Fruit fly (Drosophila melanogaster) whole organism, pupa: ENCODE data around the gene eIF2Bbeta.

Experiments used
- CG13204 ChIP-seq: fragments of 200-800 bp; sonication (Bioruptor generic); optimal IDR thresholded peaks from 2 replicates; lab custom pipeline; 2018; ENCODE audit warnings: missing biosample characterization, mild to moderate bottlenecking, missing genetic modification characterization, moderate library complexity
- CG15710 ChIP-seq: fragments of 200-800 bp; sonication (Bioruptor generic); optimal IDR thresholded peaks from 2 replicates; lab custom pipeline; 2018; ENCODE audit warnings: missing biosample characterization, mild to moderate bottlenecking, missing genetic modification characterization, moderate library complexity
- CG4496 ChIP-seq: fragments of 200-800 bp; sonication (Bioruptor generic); IDR thresholded peaks from 3 replicates; pipeline ENCODE4 v1.3.6; 2022; ENCODE audit warnings: missing biosample characterization, missing genetic modification characterization
- CG9948 ChIP-seq: fragments of 200-800 bp; sonication (Bioruptor generic); optimal IDR thresholded peaks from 2 replicates; lab custom pipeline; 2018; ENCODE audit warnings: missing biosample characterization, mild to moderate bottlenecking, missing genetic modification characterization, moderate library complexity
- D1 ChIP-seq: fragments of 200-800 bp; sonication (Bioruptor generic); optimal IDR thresholded peaks from 2 replicates; lab custom pipeline; 2018; ENCODE audit warnings: missing biosample characterization, mild to moderate bottlenecking, missing genetic modification characterization, moderate library complexity
- rn ChIP-seq: fragments of 200-800 bp; sonication (Bioruptor generic); IDR thresholded peaks from 2 replicates; pipeline ENCODE4 v1.3.6; 2022; ENCODE audit warnings: missing biosample characterization, missing genetic modification characterization

dm6 chrX:2744042-2744441 lies 39.7 kb downstream of the eIF2Bbeta start, which contains the start of gene Syx4:
- TF ChIP-seq CG13204 (GFP tag; lab: Kevin White, UChicago) = peak; percentile 30
- TF ChIP-seq CG15710 (tag; lab: Kevin White, UChicago) = peak; percentile 90
- peak; percentile 64 for TF ChIP-seq D1 (tag; lab: Kevin White, UChicago)
- TF ChIP-seq CG9948 = peak; percentile 82
- TF ChIP-seq rn = peak; percentile 86
- TF ChIP-seq CG4496 (GFP tag; lab: Robert Waterston, UW) = peak; percentile 98
